Fruit fly (Drosophila melanogaster) whole organism, embryonic: Measurements from ENCODE around the gene Nf1.

ENCODE experiments used
- Bdp1 ChIP-seq: fragments of 200-800 bp; sonication (Bioruptor generic); optimal IDR thresholded peaks from 3 replicates; lab custom pipeline; 2016; ENCODE audit warnings: missing biosample characterization, missing genetic modification characterization
- CG10147 ChIP-seq: fragments of 200-800 bp; sonication (Bioruptor generic); optimal IDR thresholded peaks from 2 replicates; lab custom pipeline; 2019; ENCODE audit warnings: missing biosample characterization, mild to moderate bottlenecking, missing genetic modification characterization, moderate library complexity
- CG10462 ChIP-seq: fragments of 200-800 bp; sonication (Bioruptor generic); optimal IDR thresholded peaks from 2 replicates; lab custom pipeline; 2016; ENCODE audit warnings: missing biosample characterization, missing genetic modification characterization
- CG12769 ChIP-seq: fragments of 200-800 bp; sonication (Bioruptor generic); optimal IDR thresholded peaks from 2 replicates; lab custom pipeline; 2019; ENCODE audit warnings: missing biosample characterization, mild to moderate bottlenecking, missing genetic modification characterization, moderate library complexity
- CG14965 ChIP-seq: fragments of 200-800 bp; sonication (Bioruptor generic); optimal IDR thresholded peaks from 2 replicates; lab custom pipeline; 2016; ENCODE audit warnings: missing biosample characterization, missing genetic modification characterization, borderline replicate concordance
- CG1602 ChIP-seq: fragments of 200-800 bp; sonication (Bioruptor generic); optimal IDR thresholded peaks from 3 replicates; lab custom pipeline; 2016; ENCODE audit warnings: missing biosample characterization, missing genetic modification characterization
- CG16779 ChIP-seq: fragments of 200-800 bp; sonication (Bioruptor generic); IDR thresholded peaks from 2 replicates; pipeline ENCODE4 v1.3.6; 2022; ENCODE audit warnings: missing biosample characterization, missing genetic modification characterization
- CG31365 ChIP-seq: fragments of 200-800 bp; sonication (Bioruptor generic); optimal IDR thresholded peaks from 2 replicates; lab custom pipeline; 2018; ENCODE audit warnings: missing biosample characterization, mild to moderate bottlenecking, missing genetic modification characterization
- CG4707 ChIP-seq: fragments of 200-800 bp; sonication (Bioruptor generic); optimal IDR thresholded peaks from 2 replicates; lab custom pipeline; 2018; ENCODE audit warnings: missing biosample characterization, mild to moderate bottlenecking, missing genetic modification characterization, moderate library complexity
- CG4820 ChIP-seq: fragments of 200-800 bp; sonication (Bioruptor generic); optimal IDR thresholded peaks from 3 replicates; lab custom pipeline; 2016; ENCODE audit warnings: missing biosample characterization, missing genetic modification characterization
- CG8281 ChIP-seq: fragments of 200-800 bp; sonication (Bioruptor generic); optimal IDR thresholded peaks from 2 replicates; lab custom pipeline; 2018; ENCODE audit warnings: missing biosample characterization, mild to moderate bottlenecking, missing genetic modification characterization, moderate library complexity
- CG8290 ChIP-seq, 3 experiments: fragments of 200-800 bp; sonication (Bioruptor generic); optimal IDR thresholded peaks; 2 replicates each; lab custom pipeline; 2016 to 2019; ENCODE audit warnings: missing biosample characterization in 3 of 3, missing genetic modification characterization in 3 of 3, mild to moderate bottlenecking in 2 of 3, moderate library complexity in 1 of 3
- CG8359 ChIP-seq: fragments of 200-800 bp; sonication (Bioruptor generic); optimal IDR thresholded peaks from 2 replicates; lab custom pipeline; 2017; ENCODE audit warnings: missing biosample characterization, mild to moderate bottlenecking, missing genetic modification characterization, borderline replicate concordance
- Camta ChIP-seq: fragments of 200-800 bp; sonication (Bioruptor generic); optimal IDR thresholded peaks from 2 replicates; lab custom pipeline; 2016; ENCODE audit warnings: missing biosample characterization, missing genetic modification characterization
- D ChIP-seq, 2 experiments: fragments of 200-800 bp in 1 of 2; fragments of >200 bp in 1 of 2; sonication (Bioruptor generic) in 1 of 2; optimal IDR thresholded peaks; 2 replicates in 1 of 2; 3 replicates in 1 of 2; lab custom pipeline; 2017; ENCODE audit warnings: mild to moderate bottlenecking in 1 of 2, missing biosample characterization in 1 of 2, missing genetic modification characterization in 1 of 2, missing genetic modification reagents in 1 of 2
- Dad ChIP-seq: fragments of 200-800 bp; sonication (Bioruptor generic); optimal IDR thresholded peaks from 3 replicates; lab custom pipeline; 2016; ENCODE audit warnings: missing biosample characterization, missing genetic modification characterization
- Dll ChIP-seq: fragments of 200-800 bp; sonication (Bioruptor generic); IDR thresholded peaks from 4 replicates; pipeline ENCODE4 v1.3.6; 2022; ENCODE audit warnings: missing biosample characterization, missing genetic modification characterization; ENCODE audit not compliant: partially characterized antibody
- Doc3 ChIP-seq: fragments of 200-800 bp; sonication (Bioruptor generic); IDR thresholded peaks from 3 replicates; pipeline ENCODE4 v1.3.6; 2022; ENCODE audit warnings: missing biosample characterization, missing genetic modification characterization; ENCODE audit not compliant: partially characterized antibody
- Dp ChIP-seq: fragments of 200-800 bp; sonication (Bioruptor generic); optimal IDR thresholded peaks from 2 replicates; lab custom pipeline; 2018; ENCODE audit warnings: missing biosample characterization, mild to moderate bottlenecking, missing genetic modification characterization, moderate library complexity
- Ets65A ChIP-seq: fragments of 200-800 bp; sonication (Bioruptor generic); peaks from one replicate; lab custom pipeline; 2016; ENCODE audit warnings: missing biosample characterization, missing genetic modification characterization
- HLH3B ChIP-seq: fragments of 200-800 bp; sonication (Bioruptor generic); IDR thresholded peaks from 2 replicates; pipeline ENCODE4 v1.3.6; 2022; ENCODE audit warnings: missing biosample characterization, missing genetic modification characterization
- Mad ChIP-seq: fragments of 200-800 bp; sonication (Bioruptor generic); optimal IDR thresholded peaks from 2 replicates; lab custom pipeline; 2016; ENCODE audit warnings: missing biosample characterization, missing genetic modification characterization
- NC2α ChIP-seq: fragments of 200-800 bp; sonication (Bioruptor generic); optimal IDR thresholded peaks from 2 replicates; lab custom pipeline; 2016; ENCODE audit warnings: missing biosample characterization, missing genetic modification characterization
- NfI ChIP-seq: fragments of 200-800 bp; sonication (Bioruptor generic); optimal IDR thresholded peaks from 3 replicates; lab custom pipeline; 2018; ENCODE audit warnings: missing biosample characterization, mild to moderate bottlenecking, missing genetic modification characterization, moderate library complexity
- Opbp ChIP-seq: fragments of 200-800 bp; sonication (Bioruptor generic); IDR thresholded peaks from 3 replicates; pipeline ENCODE4 v1.3.6; 2022; ENCODE audit warnings: missing biosample characterization, missing genetic modification characterization; ENCODE audit not compliant: partially characterized antibody
- Six4 ChIP-seq: fragments of 200-800 bp; sonication (Bioruptor generic); optimal IDR thresholded peaks from 2 replicates; lab custom pipeline; 2016; ENCODE audit warnings: missing biosample characterization, missing genetic modification characterization
- abd-A ChIP-seq: fragments of 200-800 bp; sonication (Bioruptor generic); optimal IDR thresholded peaks from 3 replicates; lab custom pipeline; 2019; ENCODE audit warnings: missing biosample characterization, mild to moderate bottlenecking, missing genetic modification characterization, moderate library complexity
- bowl ChIP-seq: fragments of 200-800 bp; sonication (Bioruptor generic); IDR thresholded peaks from 2 replicates; pipeline ENCODE4 v1.3.6; 2022; ENCODE audit warnings: missing biosample characterization, missing genetic modification characterization
- chif ChIP-seq, 2 experiments: fragments of 200-800 bp; sonication (Bioruptor generic); optimal IDR thresholded peaks; 3 replicates each; lab custom pipeline; 2016; ENCODE audit warnings: missing biosample characterization in 2 of 2, missing genetic modification characterization in 2 of 2
- dati ChIP-seq: fragments of 200-800 bp; sonication (Bioruptor generic); IDR thresholded peaks from 2 replicates; pipeline ENCODE4 v1.3.6; 2022; ENCODE audit warnings: missing biosample characterization, missing genetic modification characterization
- gcm2 ChIP-seq: fragments of 200-800 bp; sonication (Bioruptor generic); optimal IDR thresholded peaks from 2 replicates; lab custom pipeline; 2016; ENCODE audit warnings: missing biosample characterization, missing genetic modification characterization
- ham ChIP-seq: fragments of 200-800 bp; sonication (Bioruptor generic); IDR thresholded peaks from 2 replicates; pipeline ENCODE4 v1.3.6; 2022; ENCODE audit warnings: missing biosample characterization, missing genetic modification characterization
- hbn ChIP-seq: fragments of 200-800 bp; sonication (Bioruptor generic); IDR thresholded peaks from 2 replicates; pipeline ENCODE4 v1.3.6; 2022; ENCODE audit warnings: missing biosample characterization, missing genetic modification characterization; ENCODE audit not compliant: partially characterized antibody
- hkb ChIP-seq, 2 experiments: fragments of 200-800 bp in 1 of 2; fragments of >200 bp in 1 of 2; sonication (Bioruptor generic) in 1 of 2; IDR thresholded peaks in 1 of 2; optimal IDR thresholded peaks in 1 of 2; 2 replicates each; pipeline versions ENCODE4 v1.3.6 to Lab custom; 2017 to 2022; ENCODE audit warnings: missing biosample characterization in 1 of 2, missing genetic modification characterization in 1 of 2
- kay ChIP-seq: fragments of 200-800 bp; sonication (Bioruptor generic); optimal IDR thresholded peaks from 2 replicates; lab custom pipeline; 2016; ENCODE audit warnings: missing biosample characterization, missing genetic modification characterization
- ken ChIP-seq: fragments of 200-800 bp; sonication (Bioruptor generic); IDR thresholded peaks from 3 replicates; pipeline ENCODE4 v1.3.6; 2022; ENCODE audit warnings: missing biosample characterization, missing genetic modification characterization
- otp ChIP-seq: fragments of 200-800 bp; sonication (Bioruptor generic); IDR thresholded peaks from 3 replicates; pipeline ENCODE4, ENCODE4 v1.3.6; 2022; ENCODE audit warnings: missing biosample characterization, missing genetic modification characterization
- pita ChIP-seq: fragments of 200-800 bp; sonication (Bioruptor generic); optimal IDR thresholded peaks from 2 replicates; lab custom pipeline; 2017; ENCODE audit warnings: missing biosample characterization, mild to moderate bottlenecking, missing genetic modification characterization
- rib ChIP-seq: fragments of 200-800 bp; sonication (Bioruptor generic); IDR thresholded peaks from 2 replicates; pipeline ENCODE4 v1.3.6; 2022; ENCODE audit warnings: missing biosample characterization, missing genetic modification characterization
- sens ChIP-seq: fragments of 200-800 bp; sonication (Bioruptor generic); peaks from one replicate; lab custom pipeline; 2016; ENCODE audit warnings: missing biosample characterization, missing genetic modification characterization
- shn ChIP-seq: fragments of 200-800 bp; sonication (Bioruptor generic); optimal IDR thresholded peaks from 3 replicates; lab custom pipeline; 2016; ENCODE audit warnings: missing biosample characterization, missing genetic modification characterization
- slbo ChIP-seq: fragments of 200-800 bp; sonication (Bioruptor generic); IDR thresholded peaks from 2 replicates; pipeline ENCODE4 v1.3.6; 2022; ENCODE audit warnings: missing biosample characterization, missing genetic modification characterization
- sna ChIP-seq: fragments of 200-800 bp; sonication (Bioruptor generic); IDR thresholded peaks from 2 replicates; pipeline ENCODE4 v1.3.6; 2022; ENCODE audit warnings: missing biosample characterization, missing genetic modification characterization; ENCODE audit not compliant: partially characterized antibody
- so ChIP-seq: fragments of 200-800 bp; sonication (Bioruptor generic); IDR thresholded peaks from 3 replicates; pipeline ENCODE4 v1.3.6; 2022; ENCODE audit warnings: missing biosample characterization, missing genetic modification characterization
- stwl ChIP-seq: fragments of 200-800 bp; sonication (Bioruptor generic); optimal IDR thresholded peaks from 3 replicates; lab custom pipeline; 2018; ENCODE audit warnings: missing biosample characterization, mild to moderate bottlenecking, missing genetic modification characterization, moderate library complexity
- tio ChIP-seq: fragments of 200-800 bp; sonication (Bioruptor generic); optimal IDR thresholded peaks from 2 replicates; lab custom pipeline; 2017; ENCODE audit warnings: missing biosample characterization, missing genetic modification characterization, inconsistent platforms
- wek ChIP-seq: fragments of 200-800 bp; sonication (Bioruptor generic); optimal IDR thresholded peaks from 3 replicates; lab custom pipeline; 2018; ENCODE audit warnings: missing biosample characterization, mild to moderate bottlenecking, missing genetic modification characterization, moderate library complexity

Nf1 gene

dm6 chr3R:25996197-25997005, 13.6 kb downstream of the Nf1 start, which contains the start of gene CG43116 (continued):
- TF ChIP-seq ken (GFP tag; lab: Robert Waterston, UW): peak; percentile 78
- 0 out of 2 replicates have a peak, but pooled peaks have one; percentile 17 for TF ChIP-seq bowl (GFP tag; lab: Robert Waterston, UW)
- TF ChIP-seq sens (GFP tag; lab: Kevin White, UChicago): peak; percentile 99
- TF ChIP-seq CG10462 (GFP tag; lab: Kevin White, UChicago): peak; percentile 82
- TF ChIP-seq D (optimal IDR thresholded peaks at IDR 0.05; lab: Kevin White, UChicago): no peak
- TF ChIP-seq D (GFP tag; optimal IDR thresholded peaks at IDR 0.05; lab: Kevin White, UChicago): peak; percentile 94
- peak; percentile 45 for TF ChIP-seq Ets65A (GFP tag; lab: Kevin White, UChicago)
- peak; percentile 83 for TF ChIP-seq HLH3B (GFP tag; lab: Robert Waterston, UW)
- no peak for TF ChIP-seq slbo (GFP tag; lab: Robert Waterston, UW)
- TF ChIP-seq Dad (GFP tag; lab: Kevin White, UChicago): peak; percentile 67
- peak; percentile 85 for TF ChIP-seq tio (GFP tag; lab: Kevin White, UChicago)
- TF ChIP-seq gcm2 (GFP tag; lab: Kevin White, UChicago): peak; percentile 46
- peak; percentile 64 for TF ChIP-seq Bdp1 (GFP tag; lab: Kevin White, UChicago)
- TF ChIP-seq hbn: no peak
- no peak for TF ChIP-seq Opbp (GFP tag; lab: Robert Waterston, UW)
- TF ChIP-seq hkb (optimal IDR thresholded peaks at IDR 0.05; lab: Kevin White, UChicago): no peak
- peak; percentile 87 for TF ChIP-seq hkb (GFP tag; IDR thresholded peaks at IDR 0.05; lab: Robert Waterston, UW)
- TF ChIP-seq kay (GFP tag; lab: Kevin White, UChicago): peak; percentile 80
- peak; percentile 72; the same call in 1 of the 3 replicates for TF ChIP-seq so
- TF ChIP-seq ham (GFP tag; lab: Robert Waterston, UW): no peak
- TF ChIP-seq CG10147: no peak
- TF ChIP-seq Dll (GFP tag; lab: Robert Waterston, UW): no peak
- TF ChIP-seq CG14965: no peak
- TF ChIP-seq shn (GFP tag; lab: Kevin White, UChicago): peak; percentile 29
- TF ChIP-seq rib (GFP tag; lab: Robert Waterston, UW): no peak
- TF ChIP-seq abd-A (tag; lab: Kevin White, UChicago): no peak
- TF ChIP-seq stwl (tag; lab: Kevin White, UChicago): peak; percentile 80
- peak; percentile 84 for TF ChIP-seq Mad
- no peak for TF ChIP-seq NfI
- TF ChIP-seq CG31365: no peak
- TF ChIP-seq sna (GFP tag; lab: Robert Waterston, UW): no peak
- no peak for TF ChIP-seq CG16779 (GFP tag; lab: Robert Waterston, UW)
- no peak for TF ChIP-seq Doc3
- peak; percentile 67 to 94 for TF ChIP-seq chif (GFP tag; optimal IDR thresholded peaks at IDR 0.05; lab: Kevin White, UChicago)
- peak; percentile 74 for TF ChIP-seq CG8359 (GFP tag; lab: Kevin White, UChicago)
- peak; percentile 83 for TF ChIP-seq otp (GFP tag; lab: Robert Waterston, UW)
- no peak for TF ChIP-seq CG12769 (tag; lab: Kevin White, UChicago)
- peak; percentile 49 for TF ChIP-seq CG4707 (GFP tag; lab: Kevin White, UChicago)
- peak; percentile 91 for TF ChIP-seq Six4 (GFP tag; lab: Kevin White, UChicago)
- TF ChIP-seq pita (GFP tag; lab: Kevin White, UChicago): no peak
- TF ChIP-seq dati (GFP tag; lab: Robert Waterston, UW): peak; percentile 65; the same call in 1 of the 2 replicates
- peak; percentile 93 for TF ChIP-seq CG4820 (GFP tag; lab: Kevin White, UChicago)
- TF ChIP-seq wek (GFP tag; lab: Kevin White, UChicago): peak; percentile 57
- TF ChIP-seq CG8281: peak; percentile 18
- peak; percentile 93 for TF ChIP-seq CG8290 (GFP tag; optimal IDR thresholded peaks at IDR 0.05; lab: Kevin White, UChicago)
- TF ChIP-seq CG8290 (tag; optimal IDR thresholded peaks at IDR 0.05; lab: Kevin White, UChicago): peak in 1 of 2 experiments; percentile 82
- peak; percentile 66 for TF ChIP-seq NC2α (GFP tag; lab: Kevin White, UChicago)
- TF ChIP-seq CG1602 (GFP tag; lab: Kevin White, UChicago): peak; percentile 93
- no peak for TF ChIP-seq Dp (GFP tag; lab: Kevin White, UChicago)
- TF ChIP-seq Camta: peak; percentile 75
